Fruit fly (Drosophila melanogaster) whole organism, embryonic: ENCODE measurements around the gene dj-1beta.
A peak's percentile ranks its signal among the peaks of the same experiment; 100 is the strongest.

Source experiments
- Ada2b ChIP-seq: fragments of 200-800 bp; sonication (Bioruptor generic); IDR thresholded peaks from 2 replicates; pipeline ENCODE4 v1.3.6; 2022; ENCODE audit warnings: missing biosample characterization, missing genetic modification characterization
- CG10543 ChIP-seq: fragments of 200-800 bp; sonication (Bioruptor generic); optimal IDR thresholded peaks from 3 replicates; lab custom pipeline; 2017; ENCODE audit warnings: missing biosample characterization, mild to moderate bottlenecking, missing genetic modification characterization, moderate library complexity
- CG10565 ChIP-seq: fragments of 200-800 bp; sonication (Bioruptor generic); optimal IDR thresholded peaks from 3 replicates; lab custom pipeline; 2016; ENCODE audit warnings: missing biosample characterization, mild to moderate bottlenecking, missing genetic modification characterization
- CG11093 ChIP-seq: fragments of 200-800 bp; sonication (Bioruptor generic); IDR thresholded peaks from 3 replicates; pipeline ENCODE4 v1.3.6; 2022; ENCODE audit warnings: missing biosample characterization, missing genetic modification characterization
- CG11695 ChIP-seq: fragments of 200-800 bp; sonication (Bioruptor generic); IDR thresholded peaks from 3 replicates; pipeline ENCODE4 v1.3.6; 2022; ENCODE audit warnings: missing biosample characterization, missing genetic modification characterization
- CG12391 ChIP-seq: fragments of 200-800 bp; sonication (Bioruptor generic); optimal IDR thresholded peaks from 3 replicates; lab custom pipeline; 2018; ENCODE audit warnings: missing biosample characterization, mild to moderate bottlenecking, missing genetic modification characterization, moderate library complexity
- CG14014 ChIP-seq: fragments of 200-800 bp; sonication (Bioruptor generic); IDR thresholded peaks from 2 replicates; pipeline ENCODE4 v1.3.6; 2022; ENCODE audit warnings: missing biosample characterization, missing genetic modification characterization
- CG15269 ChIP-seq: fragments of 200-800 bp; sonication (Bioruptor generic); optimal IDR thresholded peaks from 2 replicates; lab custom pipeline; 2018; ENCODE audit warnings: missing biosample characterization, mild to moderate bottlenecking, missing genetic modification characterization, moderate library complexity
- CG15514 ChIP-seq: fragments of 200-800 bp; sonication (Bioruptor generic); optimal IDR thresholded peaks from 3 replicates; lab custom pipeline; 2017; ENCODE audit warnings: missing biosample characterization, missing genetic modification characterization, mild to moderate bottlenecking, moderate library complexity, missing genetic modification reagents
- CG15601 ChIP-seq: fragments of 200-800 bp; sonication (Bioruptor generic); optimal IDR thresholded peaks from 3 replicates; lab custom pipeline; 2019; ENCODE audit warnings: missing biosample characterization, mild to moderate bottlenecking, missing genetic modification characterization, moderate library complexity
- CG17829 ChIP-seq: fragments of 200-800 bp; optimal IDR thresholded peaks from 2 replicates; lab custom pipeline; 2019; ENCODE audit warnings: missing biosample characterization, mild to moderate bottlenecking, missing genetic modification characterization, moderate library complexity
- CG18011 ChIP-seq: fragments of 200-800 bp; sonication (Bioruptor generic); optimal IDR thresholded peaks from 2 replicates; lab custom pipeline; 2017; ENCODE audit warnings: missing biosample characterization, missing genetic modification characterization, mild to moderate bottlenecking, moderate library complexity, missing genotype
- CG2875 ChIP-seq: fragments of 200-800 bp; sonication (Bioruptor generic); optimal IDR thresholded peaks from 2 replicates; lab custom pipeline; 2017; ENCODE audit warnings: missing biosample characterization, mild to moderate bottlenecking, missing genetic modification characterization, missing genetic modification reagents
- CG30020 ChIP-seq: fragments of 200-800 bp; optimal IDR thresholded peaks from 2 replicates; lab custom pipeline; 2019; ENCODE audit warnings: missing biosample characterization, mild to moderate bottlenecking, missing genetic modification characterization, moderate library complexity
- CG32532 ChIP-seq: fragments of 200-800 bp; sonication (Bioruptor generic); IDR thresholded peaks from 2 replicates; pipeline ENCODE4 v1.3.6; 2022; ENCODE audit warnings: missing biosample characterization, missing genetic modification characterization
- CG3995 ChIP-seq: fragments of 200-800 bp; sonication (Bioruptor generic); optimal IDR thresholded peaks from 3 replicates; lab custom pipeline; 2016; ENCODE audit warnings: missing biosample characterization, missing genetic modification characterization
- CG7556 ChIP-seq: fragments of 200-800 bp; sonication (Bioruptor generic); optimal IDR thresholded peaks from 2 replicates; lab custom pipeline; 2017; ENCODE audit warnings: missing biosample characterization, mild to moderate bottlenecking, missing genetic modification characterization
- CoRest ChIP-seq: fragments of 200-800 bp; sonication (Bioruptor generic); optimal IDR thresholded peaks from 3 replicates; lab custom pipeline; 2018; ENCODE audit warnings: missing biosample characterization, mild to moderate bottlenecking, missing genetic modification characterization, moderate library complexity
- Dad ChIP-seq: fragments of 200-800 bp; sonication (Bioruptor generic); optimal IDR thresholded peaks from 3 replicates; lab custom pipeline; 2016; ENCODE audit warnings: missing biosample characterization, missing genetic modification characterization
- Dek ChIP-seq: fragments of 200-800 bp; sonication (Bioruptor generic); optimal IDR thresholded peaks from 3 replicates; lab custom pipeline; 2019; ENCODE audit warnings: missing biosample characterization, mild to moderate bottlenecking, missing genetic modification characterization, moderate library complexity
- Eip74EF ChIP-seq, 2 experiments: fragments of 200-800 bp in 1 of 2; fragments of >200 bp in 1 of 2; sonication (Bioruptor generic) in 1 of 2; optimal IDR thresholded peaks; 2 replicates each; lab custom pipeline; 2017 to 2019; ENCODE audit warnings: missing biosample characterization in 2 of 2, missing genetic modification characterization in 2 of 2, mild to moderate bottlenecking in 1 of 2, moderate library complexity in 1 of 2
- Fer1 ChIP-seq: fragments of 200-800 bp; sonication (Bioruptor generic); optimal IDR thresholded peaks from 2 replicates; lab custom pipeline; 2017; ENCODE audit warnings: missing biosample characterization, mild to moderate bottlenecking, missing genetic modification characterization
- HLHmδ ChIP-seq: fragments of 200-800 bp; sonication (Bioruptor generic); optimal IDR thresholded peaks from 2 replicates; lab custom pipeline; 2018; ENCODE audit warnings: missing biosample characterization, mild to moderate bottlenecking, missing genetic modification characterization, moderate library complexity
- HmgD ChIP-seq: fragments of 200-800 bp; sonication (Bioruptor generic); optimal IDR thresholded peaks from 3 replicates; lab custom pipeline; 2016; ENCODE audit warnings: missing biosample characterization, missing genetic modification characterization
- Hsf ChIP-seq: fragments of 200-800 bp; sonication (Bioruptor generic); optimal IDR thresholded peaks from 3 replicates; lab custom pipeline; 2016; ENCODE audit warnings: missing biosample characterization, missing genetic modification characterization
- MBD-R2 ChIP-seq: fragments of 200-800 bp; sonication (Bioruptor generic); IDR thresholded peaks from 2 replicates; pipeline ENCODE4 v1.3.6; 2022; ENCODE audit warnings: missing biosample characterization, missing genetic modification characterization
- Med ChIP-seq: fragments of 200-800 bp; sonication (Bioruptor generic); peaks from one replicate; lab custom pipeline; 2016; ENCODE audit warnings: missing biosample characterization, missing genetic modification characterization, mild to moderate bottlenecking, inconsistent platforms, moderate library complexity
- Neu2 ChIP-seq: fragments of 200-800 bp; sonication (Bioruptor generic); optimal IDR thresholded peaks from 3 replicates; lab custom pipeline; 2016; ENCODE audit warnings: missing biosample characterization, missing genetic modification characterization, borderline replicate concordance
- Optix ChIP-seq: fragments of 200-800 bp; sonication (Bioruptor generic); IDR thresholded peaks from 3 replicates; pipeline ENCODE4 v1.3.6; 2022; ENCODE audit warnings: missing biosample characterization, missing genetic modification characterization
- Rx ChIP-seq: fragments of 200-800 bp; sonication (Bioruptor generic); IDR thresholded peaks from 2 replicates; pipeline ENCODE4 v1.3.6; 2022; ENCODE audit warnings: missing biosample characterization, missing genetic modification characterization
- Sox102F ChIP-seq: fragments of 200-800 bp; sonication (Bioruptor generic); optimal IDR thresholded peaks from 2 replicates; lab custom pipeline; 2018; ENCODE audit warnings: missing biosample characterization, mild to moderate bottlenecking, missing genetic modification characterization, moderate library complexity
- ac ChIP-seq: fragments of 200-800 bp; sonication (Bioruptor generic); optimal IDR thresholded peaks from 3 replicates; lab custom pipeline; 2017; ENCODE audit warnings: missing biosample characterization, mild to moderate bottlenecking, missing genetic modification characterization
- cad ChIP-seq: fragments of >200 bp; optimal IDR thresholded peaks from 2 replicates; lab custom pipeline; 2017; ENCODE audit warnings: missing biosample characterization, missing genetic modification characterization
- cwo ChIP-seq: fragments of 200-800 bp; sonication (Bioruptor generic); optimal IDR thresholded peaks from 3 replicates; lab custom pipeline; 2017; ENCODE audit warnings: missing biosample characterization, missing genetic modification characterization, mild to moderate bottlenecking, moderate library complexity, missing genetic modification reagents
- dimm ChIP-seq: fragments of 200-800 bp; sonication (Bioruptor generic); IDR thresholded peaks from 2 replicates; pipeline ENCODE4 v1.3.6; 2022; ENCODE audit warnings: missing biosample characterization, missing genetic modification characterization
- disco-r ChIP-seq: fragments of 200-800 bp; sonication (Bioruptor generic); optimal IDR thresholded peaks from 2 replicates; lab custom pipeline; 2016; ENCODE audit warnings: missing biosample characterization, missing genetic modification characterization
- dmrt11E ChIP-seq: fragments of 200-800 bp; sonication (Bioruptor generic); optimal IDR thresholded peaks from 3 replicates; lab custom pipeline; 2018; ENCODE audit warnings: missing biosample characterization, mild to moderate bottlenecking, missing genetic modification characterization, moderate library complexity
- dmrt99B ChIP-seq: fragments of 200-800 bp; sonication (Bioruptor generic); optimal IDR thresholded peaks from 2 replicates; lab custom pipeline; 2018; ENCODE audit warnings: missing biosample characterization, mild to moderate bottlenecking, missing genetic modification characterization, moderate library complexity
- fu2 ChIP-seq: fragments of 200-800 bp; sonication (Bioruptor generic); optimal IDR thresholded peaks from 2 replicates; lab custom pipeline; 2016; ENCODE audit warnings: missing biosample characterization, missing genetic modification characterization
- gem ChIP-seq: fragments of 200-800 bp; sonication (Bioruptor generic); optimal IDR thresholded peaks from 2 replicates; lab custom pipeline; 2019; ENCODE audit warnings: missing biosample characterization, mild to moderate bottlenecking, missing genetic modification characterization, moderate library complexity
- jumu ChIP-seq: fragments of 200-800 bp; sonication (Bioruptor generic); optimal IDR thresholded peaks from 3 replicates; lab custom pipeline; 2016; ENCODE audit warnings: missing biosample characterization, missing genetic modification characterization
- lbe ChIP-seq: fragments of 200-800 bp; sonication (Bioruptor generic); optimal IDR thresholded peaks from 2 replicates; lab custom pipeline; 2016; ENCODE audit warnings: missing biosample characterization, mild to moderate bottlenecking, missing genetic modification characterization
- pho ChIP-seq: fragments of 200-800 bp; sonication (Bioruptor generic); optimal IDR thresholded peaks from 2 replicates; lab custom pipeline; 2016; ENCODE audit warnings: missing biosample characterization, missing genetic modification characterization
- rib ChIP-seq: fragments of 200-800 bp; sonication (Bioruptor generic); IDR thresholded peaks from 2 replicates; pipeline ENCODE4 v1.3.6; 2022; ENCODE audit warnings: missing biosample characterization, missing genetic modification characterization
- run ChIP-seq: fragments of 200-800 bp; sonication (Bioruptor generic); optimal IDR thresholded peaks from 3 replicates; lab custom pipeline; 2018; ENCODE audit warnings: missing biosample characterization, mild to moderate bottlenecking, missing genetic modification characterization
- tgo ChIP-seq: fragments of 200-800 bp; sonication (Bioruptor generic); IDR thresholded peaks from 3 replicates; pipeline ENCODE4 v1.3.6; 2022; ENCODE audit warnings: missing biosample characterization, missing genetic modification characterization
- tna ChIP-seq: fragments of 200-800 bp; sonication (Bioruptor generic); IDR thresholded peaks from 2 replicates; pipeline ENCODE4 v1.3.6; 2022; ENCODE audit warnings: missing biosample characterization, missing genetic modification characterization; ENCODE audit not compliant: partially characterized antibody
- toy ChIP-seq: fragments of 200-800 bp; sonication (Bioruptor generic); IDR thresholded peaks from 2 replicates; pipeline ENCODE4 v1.3.6; 2022; ENCODE audit warnings: missing biosample characterization, missing genetic modification characterization
- trem ChIP-seq: fragments of 200-800 bp; optimal IDR thresholded peaks from 3 replicates; lab custom pipeline; 2019; ENCODE audit warnings: missing biosample characterization, mild to moderate bottlenecking, missing genetic modification characterization, moderate library complexity
- ttk ChIP-seq: fragments of 200-800 bp; sonication (Bioruptor generic); IDR thresholded peaks from 2 replicates; pipeline ENCODE4 v2.1.2; 2022; ENCODE audit warnings: missing biosample characterization, missing genetic modification characterization
- tup ChIP-seq: fragments of 200-800 bp; sonication (Bioruptor generic); optimal IDR thresholded peaks from 2 replicates; lab custom pipeline; 2016; ENCODE audit warnings: missing biosample characterization, mild to moderate bottlenecking, missing genetic modification characterization, moderate library complexity

The dj-1beta gene

DNA sequence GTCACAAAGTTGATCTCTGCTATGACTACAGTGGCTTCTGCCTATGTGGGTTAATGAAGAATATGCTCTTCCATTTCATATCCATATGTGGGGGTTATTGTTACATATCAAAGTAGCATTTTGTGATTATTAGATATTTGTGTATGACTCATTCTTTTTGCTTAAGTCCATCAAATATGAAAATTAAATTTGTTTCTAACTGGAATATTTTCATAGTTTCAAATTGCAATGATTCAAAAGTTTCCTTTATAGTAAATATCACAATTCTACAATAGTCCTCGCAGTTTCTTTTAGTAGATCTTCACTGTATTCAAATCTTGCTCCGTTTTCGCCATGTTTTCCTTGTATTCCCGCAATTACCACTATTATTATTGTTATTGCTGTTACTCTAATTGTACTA, 1.7 kb upstream of the dj-1beta start (continued):
- TF ChIP-seq toy (GFP tag; lab: Robert Waterston, UW) (no peak), CG11695 (GFP tag; lab: Robert Waterston, UW) (no peak), CG10543 (GFP tag; lab: Kevin White, UChicago) (no peak), rib (GFP tag; lab: Robert Waterston, UW) (no peak), Fer1 (GFP tag; lab: Kevin White, UChicago) (no peak), ttk (GFP tag; lab: Robert Waterston, UW) (peak; percentile 32; the same call in 1 of the 2 replicates), CG17829 (tag; lab: Kevin White, UChicago) (peak; percentile 14), tup (GFP tag; lab: Kevin White, UChicago) (no peak), Neu2 (GFP tag; lab: Kevin White, UChicago) (no peak), CG15514 (GFP tag; lab: Kevin White, UChicago) (no peak), Eip74EF (GFP tag; optimal IDR thresholded peaks at IDR 0.05; lab: Kevin White, UChicago) (no peak), CG18011 (GFP tag; lab: Kevin White, UChicago) (no peak), Ada2b (GFP tag; lab: Robert Waterston, UW) (0 out of 2 replicates have a peak, but pooled peaks have one; percentile 8), CG3995 (no peak), CoRest (tag; lab: Kevin White, UChicago) (no peak), CG11093 (GFP tag; lab: Robert Waterston, UW) (no peak), cwo (no peak), tna (no peak), CG30020 (no peak), CG15269 (tag; lab: Kevin White, UChicago) (peak; percentile 32), HmgD (GFP tag; lab: Kevin White, UChicago) (no peak), HLHmδ (GFP tag; lab: Kevin White, UChicago) (no peak), jumu (no peak), CG12391 (tag; lab: Kevin White, UChicago) (peak; percentile 38), Rx (GFP tag; lab: Robert Waterston, UW) (no peak), CG32532 (no peak), dmrt11E (tag; lab: Kevin White, UChicago) (peak; percentile 15), pho (GFP tag; lab: Kevin White, UChicago) (no peak), Dek (tag; lab: Kevin White, UChicago) (no peak), cad (GFP tag; lab: Kevin White, UChicago) (no peak), Med (GFP tag; lab: Kevin White, UChicago) (peak; percentile 73), gem (peak; percentile 52), fu2 (GFP tag; lab: Kevin White, UChicago) (no peak), CG7556 (GFP tag; lab: Kevin White, UChicago) (no peak), dimm (GFP tag; lab: Robert Waterston, UW) (no peak), MBD-R2 (no peak), CG15601 (tag; lab: Kevin White, UChicago) (no peak), Sox102F (peak; percentile 50), Dad (no peak), tgo (GFP tag; lab: Robert Waterston, UW) (no peak), disco-r (GFP tag; lab: Kevin White, UChicago) (no peak), trem (tag; lab: Kevin White, UChicago) (peak; percentile 7), lbe (GFP tag; lab: Kevin White, UChicago) (no peak), CG10565 (GFP tag; lab: Kevin White, UChicago) (no peak), ac (no peak), Optix (no peak), run (tag; lab: Kevin White, UChicago) (no peak), CG2875 (GFP tag; lab: Kevin White, UChicago) (no peak), CG14014 (GFP tag; lab: Robert Waterston, UW) (no peak), Hsf (GFP tag; lab: Kevin White, UChicago) (no peak), dmrt99B (peak; percentile 58)
